Worm (Caenorhabditis elegans) whole organism, L2 larva: ENCODE data around the gene R13H4.2.
A peak's percentile ranks its signal among the peaks of the same experiment; 100 is the strongest.

ENCODE experiments used
- ama-1 ChIP-seq: fragments of 150-350 bp; optimal IDR thresholded peaks from 2 replicates; lab custom pipeline; 2018; ENCODE audit warnings: inconsistent platforms
- elt-1 ChIP-seq: fragments of 150-350 bp; optimal IDR thresholded peaks from 2 replicates; lab custom pipeline; 2014; ENCODE audit warnings: missing biosample characterization, missing genetic modification characterization
- lin-11 ChIP-seq: fragments of 150-350 bp; sonication (generic microtip); optimal IDR thresholded peaks from 2 replicates; lab custom pipeline; 2014; ENCODE audit warnings: missing biosample characterization, missing genetic modification characterization, inconsistent platforms, mixed read lengths
- lin-13 ChIP-seq: fragments of 150-350 bp; optimal IDR thresholded peaks from 2 replicates; lab custom pipeline; 2014; ENCODE audit warnings: missing biosample characterization, missing genetic modification reagents, missing genetic modification characterization
- nhr-12 ChIP-seq: fragments of 150-350 bp; optimal IDR thresholded peaks from 2 replicates; lab custom pipeline; 2014; ENCODE audit warnings: missing biosample characterization, missing genetic modification characterization
- nhr-21 ChIP-seq: fragments of 150-350 bp; optimal IDR thresholded peaks from 2 replicates; lab custom pipeline; 2014; ENCODE audit warnings: missing biosample characterization, missing genetic modification characterization
- nhr-25 ChIP-seq: fragments of 150-350 bp; sonication (generic microtip); optimal IDR thresholded peaks from 3 replicates; lab custom pipeline; 2014; ENCODE audit warnings: missing biosample characterization, missing genetic modification characterization
- sma-3 ChIP-seq: sonication (generic microtip); optimal IDR thresholded peaks from 2 replicates; lab custom pipeline; 2016; ENCODE audit warnings: missing genetic modification reagents, missing genetic modification characterization, missing compliant biosample characterization
- snpc-4 ChIP-seq: fragments of 150-350 bp; optimal IDR thresholded peaks from 2 replicates; lab custom pipeline; 2014; ENCODE audit warnings: missing biosample characterization, missing genetic modification characterization

DNA sequence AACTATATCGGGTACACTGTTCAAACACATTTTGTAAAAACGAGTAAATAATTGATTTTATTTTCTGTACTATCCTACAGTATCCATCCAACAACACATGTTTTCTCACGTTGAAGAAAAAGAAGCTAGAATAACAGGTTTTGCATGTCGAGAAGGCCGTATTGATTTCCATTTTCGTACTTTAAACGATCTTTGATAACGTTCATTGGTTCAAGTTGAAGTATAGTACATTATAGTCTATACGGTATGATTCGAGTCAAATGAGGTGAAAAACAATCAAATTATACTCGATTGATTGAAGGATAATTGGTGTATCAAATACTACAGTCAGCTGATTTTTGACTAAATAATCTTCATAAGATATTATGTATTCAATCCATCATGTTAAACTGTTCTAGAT is 35.7 kb upstream of the R13H4.2 start:
- TF ChIP-seq nhr-12 (tag; lab: Kevin White, UChicago) (no peak), lin-13 (GFP tag; lab: Kevin White, UChicago) (no peak), lin-11 (tag; lab: Kevin White, UChicago) (no peak), nhr-21 (tag; lab: Kevin White, UChicago) (peak; percentile 15), nhr-25 (tag; lab: Kevin White, UChicago) (peak; percentile 53), ama-1 (lab: Kevin White, UChicago) (no peak), sma-3 (peak; percentile 9), snpc-4 (tag; lab: Kevin White, UChicago) (no peak), elt-1 (tag; lab: Kevin White, UChicago) (no peak)
